Worm (Caenorhabditis elegans) whole organism, mixed stage, embryonic: ENCODE data around the gene npp-15.

Experiments
- blmp-1 ChIP-seq: fragments of 150-350 bp; optimal IDR thresholded peaks from 2 replicates; lab custom pipeline; 2014; ENCODE audit warnings: missing biosample characterization, missing genetic modification characterization
- ces-1 ChIP-seq: fragments of 150-350 bp; optimal IDR thresholded peaks from 2 replicates; lab custom pipeline; 2014; ENCODE audit warnings: missing biosample characterization, missing genetic modification reagents, missing genetic modification characterization
- cnd-1 ChIP-seq: fragments of 200-800 bp; sonication (Bioruptor generic); optimal IDR thresholded peaks from 2 replicates; lab custom pipeline; 2018; ENCODE audit warnings: mild to moderate bottlenecking, missing genetic modification characterization, missing compliant biosample characterization
- elt-3 ChIP-seq: fragments of 150-350 bp; optimal IDR thresholded peaks from 2 replicates; lab custom pipeline; 2014; ENCODE audit warnings: missing biosample characterization, missing genetic modification characterization
- ham-2 ChIP-seq: fragments of 200-800 bp; sonication (Bioruptor generic); optimal IDR thresholded peaks from 2 replicates; lab custom pipeline; 2018; ENCODE audit warnings: mild to moderate bottlenecking, missing genetic modification characterization, missing compliant biosample characterization
- mab-5 ChIP-seq: fragments of 150-350 bp; optimal IDR thresholded peaks from 2 replicates; lab custom pipeline; 2014; ENCODE audit warnings: missing biosample characterization, missing genetic modification characterization
- mls-2 ChIP-seq: sonication (generic microtip); optimal IDR thresholded peaks from 2 replicates; lab custom pipeline; 2016; ENCODE audit warnings: mild to moderate bottlenecking, missing genetic modification characterization, moderate library complexity, missing compliant biosample characterization
- nhr-76 ChIP-seq: sonication (generic microtip); optimal IDR thresholded peaks from 2 replicates; lab custom pipeline; 2017; ENCODE audit warnings: missing biosample characterization, missing genetic modification characterization
- pha-4 ChIP-seq: fragments of 150-350 bp; optimal IDR thresholded peaks from 2 replicates; lab custom pipeline; 2018; ENCODE audit warnings: missing biosample characterization, missing genetic modification reagents, missing genetic modification characterization
- snpc-4 ChIP-seq: fragments of 150-350 bp; optimal IDR thresholded peaks from 2 replicates; lab custom pipeline; 2014; ENCODE audit warnings: missing biosample characterization, missing genetic modification characterization
- unc-39 ChIP-seq: fragments of 150-350 bp; optimal IDR thresholded peaks from 2 replicates; lab custom pipeline; 2014; ENCODE audit warnings: missing biosample characterization, missing genetic modification characterization
- unc-62 ChIP-seq: fragments of 150-350 bp; optimal IDR thresholded peaks from 2 replicates; lab custom pipeline; 2014; ENCODE audit warnings: missing biosample characterization, missing genetic modification reagents, missing genetic modification characterization
- ztf-11 ChIP-seq: fragments of 150-350 bp; optimal IDR thresholded peaks from 2 replicates; lab custom pipeline; 2014; ENCODE audit warnings: missing biosample characterization, missing genetic modification characterization

- TF ChIP-seq nhr-76 (tag; lab: Kevin White, UChicago), result no peak
- no peak for TF ChIP-seq ztf-11 (tag; lab: Kevin White, UChicago)
- TF ChIP-seq elt-3, result no peak
- TF ChIP-seq ham-2 (GFP tag; lab: Kevin White, UChicago), result no peak
- TF ChIP-seq mab-5 (tag; lab: Kevin White, UChicago), result no peak
- TF ChIP-seq pha-4 (tag; lab: Kevin White, UChicago), result no peak
- TF ChIP-seq unc-62 (GFP tag; lab: Kevin White, UChicago), result no peak
- no peak for TF ChIP-seq ces-1 (GFP tag; lab: Kevin White, UChicago)
- TF ChIP-seq blmp-1, result no peak
- no peak for TF ChIP-seq mls-2 (tag; lab: Kevin White, UChicago)
- TF ChIP-seq snpc-4 (tag; lab: Kevin White, UChicago), result no peak
- no peak for TF ChIP-seq cnd-1 (tag; lab: Kevin White, UChicago)
- no peak for TF ChIP-seq unc-39 (tag; lab: Kevin White, UChicago)
Measured at ce11 chrIII:7972687-7973086, 43.8 kb downstream of the npp-15 start.
